Fruit fly (Drosophila melanogaster): ENCODE data around the gene wds.

The wds gene

dm6 chrX:2608470-2609157, 22.8 kb downstream of the wds start, which contains the start of gene Smyd3 (continued):
- no peak for TF ChIP-seq CG3919 (GFP tag; optimal IDR thresholded peaks at IDR 0.05)
- TF ChIP-seq vri (GFP tag; optimal IDR thresholded peaks at IDR 0.05): no peak
- TF ChIP-seq ss (GFP tag; optimal IDR thresholded peaks at IDR 0.05): no peak
- TF ChIP-seq svp (GFP tag): peak; percentile 95
- peak; percentile 75 for TF ChIP-seq CG6792 (GFP tag; optimal IDR thresholded peaks at IDR 0.05)
- no peak for TF ChIP-seq CG4318 (GFP tag; optimal IDR thresholded peaks at IDR 0.05)
- no peak for TF ChIP-seq fd85E (GFP tag; optimal IDR thresholded peaks at IDR 0.05)
- peak; percentile 76 for TF ChIP-seq CG10669 (GFP tag; optimal IDR thresholded peaks at IDR 0.05)
- no peak for TF ChIP-seq Met (GFP tag; optimal IDR thresholded peaks at IDR 0.05)
- peak; percentile 85 for TF ChIP-seq acj6 (GFP tag; optimal IDR thresholded peaks at IDR 0.05)
- TF ChIP-seq Ets21C (GFP tag; optimal IDR thresholded peaks at IDR 0.05): peak; percentile 81
- no peak for TF ChIP-seq salr (GFP tag; optimal IDR thresholded peaks at IDR 0.05)
- no peak for TF ChIP-seq CG9139 (GFP tag; optimal IDR thresholded peaks at IDR 0.05)
- TF ChIP-seq eg (GFP tag; IDR thresholded peaks at IDR 0.05): peak; percentile 91
- peak; percentile 87 for TF ChIP-seq Sox102F (GFP tag; optimal IDR thresholded peaks at IDR 0.05)
- peak; percentile 70 for TF ChIP-seq CG11762 (GFP tag; optimal IDR thresholded peaks at IDR 0.05; ENCODE audit: insufficient read depth)
- TF ChIP-seq Eip78C (GFP tag): peak; percentile 96
- peak; percentile 26 for TF ChIP-seq fd59A (GFP tag; optimal IDR thresholded peaks at IDR 0.05)
- no peak for TF ChIP-seq dsx (GFP tag; optimal IDR thresholded peaks at IDR 0.05; ENCODE audit: poor library complexity, severe bottlenecking)
- TF ChIP-seq Smox (GFP tag; optimal IDR thresholded peaks at IDR 0.05): no peak
- TF ChIP-seq CG6163 (GFP tag; IDR thresholded peaks at IDR 0.05): peak; percentile 91
- peak; percentile 90 for TF ChIP-seq CG31627 (GFP tag; optimal IDR thresholded peaks at IDR 0.05)
- no peak for TF ChIP-seq CG16779 (tag; optimal IDR thresholded peaks at IDR 0.05)
- peak; percentile 27 for TF ChIP-seq dac (GFP tag; optimal IDR thresholded peaks at IDR 0.05)
- no peak for TF ChIP-seq CG8319 (GFP tag; optimal IDR thresholded peaks at IDR 0.05)
- no peak for TF ChIP-seq CG6276 (GFP tag; optimal IDR thresholded peaks at IDR 0.05)
- peak; percentile 78 for TF ChIP-seq CG34406 (GFP tag; optimal IDR thresholded peaks at IDR 0.05)
- peak; percentile 84 for TF ChIP-seq CG10631 (GFP tag; optimal IDR thresholded peaks at IDR 0.05)
- TF ChIP-seq OdsH (GFP tag; optimal IDR thresholded peaks at IDR 0.05): peak; percentile 85
- TF ChIP-seq spab (GFP tag; optimal IDR thresholded peaks at IDR 0.05): no peak
- TF ChIP-seq Hr39 (GFP tag; optimal IDR thresholded peaks at IDR 0.05): peak; percentile 89
- TF ChIP-seq Sox15 (GFP tag; optimal IDR thresholded peaks at IDR 0.05): peak; percentile 72
- peak; percentile 74 for TF ChIP-seq Ets96B (tag; optimal IDR thresholded peaks at IDR 0.05)
- peak; percentile 68 for TF ChIP-seq CG11294 (GFP tag; IDR thresholded peaks at IDR 0.05)
- peak; percentile 80 for TF ChIP-seq CG7368 (GFP tag; optimal IDR thresholded peaks at IDR 0.05)
- TF ChIP-seq Lpt (GFP tag; optimal IDR thresholded peaks at IDR 0.05): peak; percentile 72
- TF ChIP-seq CG6808 (GFP tag; optimal IDR thresholded peaks at IDR 0.05): no peak

dm6 chrX:2610236-2610635, 24.5 kb downstream of the wds start, which contains the start of gene eIF3g1:
eIF3g1 (minus strand) TSS chrX:2610336.
- TF ChIP-seq CG6854 (GFP tag; optimal IDR thresholded peaks at IDR 0.05): peak; percentile 12

- no peak for TF ChIP-seq fd59A (GFP tag; optimal IDR thresholded peaks at IDR 0.05)
- no peak for TF ChIP-seq CG11762 (GFP tag; optimal IDR thresholded peaks at IDR 0.05; ENCODE audit: insufficient read depth)
- no peak for TF ChIP-seq spab (GFP tag; optimal IDR thresholded peaks at IDR 0.05)
- no peak for TF ChIP-seq Sox102F (GFP tag; optimal IDR thresholded peaks at IDR 0.05)
- TF ChIP-seq Sox15 (GFP tag; optimal IDR thresholded peaks at IDR 0.05): no peak
These were observed 31.6 kb downstream of the wds start for dm6 chrX:2617417-2617816.

Measured in whole organism, prepupa.